Worm (Caenorhabditis elegans) whole organism, late embryonic: ENCODE data around the gene str-180.

ENCODE experiments used
- C08G9.2 ChIP-seq: sonication (generic microtip); optimal IDR thresholded peaks from 2 replicates; lab custom pipeline; 2016; ENCODE audit warnings: mild to moderate bottlenecking, missing genetic modification characterization, moderate library complexity, missing compliant biosample characterization
- C38D4.7 ChIP-seq: fragments of 200-800 bp; sonication (Bioruptor generic); optimal IDR thresholded peaks from 2 replicates; lab custom pipeline; 2018; ENCODE audit warnings: mild to moderate bottlenecking, missing genetic modification characterization, moderate library complexity, missing compliant biosample characterization
- F13H6.1 ChIP-seq: sonication (generic microtip); optimal IDR thresholded peaks from 2 replicates; lab custom pipeline; 2016; ENCODE audit warnings: missing genetic modification characterization, missing compliant biosample characterization
- K09A11.1 ChIP-seq: sonication (generic microtip); optimal IDR thresholded peaks from 2 replicates; lab custom pipeline; 2017; ENCODE audit warnings: antibody characterized with exemption, mild to moderate bottlenecking, missing genetic modification characterization, missing compliant biosample characterization; ENCODE audit not compliant: insufficient read depth
- ceh-14 ChIP-seq: sonication (generic microtip); optimal IDR thresholded peaks from 2 replicates; lab custom pipeline; 2016; ENCODE audit warnings: missing genotype, missing genetic modification characterization, missing compliant biosample characterization
- ceh-18 ChIP-seq: sonication (generic microtip); optimal IDR thresholded peaks from 2 replicates; lab custom pipeline; 2016; ENCODE audit warnings: missing genetic modification characterization, missing compliant biosample characterization
- ceh-22 ChIP-seq: sonication (generic microtip); optimal IDR thresholded peaks from 2 replicates; lab custom pipeline; 2017; ENCODE audit warnings: missing biosample characterization, missing genetic modification characterization
- ceh-31 ChIP-seq: sonication (generic microtip); optimal IDR thresholded peaks from 2 replicates; lab custom pipeline; 2016; ENCODE audit warnings: missing genetic modification characterization, missing compliant biosample characterization
- ceh-34 ChIP-seq: sonication (generic microtip); optimal IDR thresholded peaks from 2 replicates; lab custom pipeline; 2016; ENCODE audit warnings: mild to moderate bottlenecking, missing genetic modification characterization, missing compliant biosample characterization
- ceh-48 ChIP-seq: sonication (generic microtip); optimal IDR thresholded peaks from 2 replicates; lab custom pipeline; 2016; ENCODE audit warnings: missing genetic modification characterization, inconsistent platforms, missing compliant biosample characterization
- ceh-9 ChIP-seq: sonication (generic microtip); optimal IDR thresholded peaks from 2 replicates; lab custom pipeline; 2016; ENCODE audit warnings: mild to moderate bottlenecking, missing genetic modification characterization, inconsistent platforms, missing compliant biosample characterization
- dmd-4 ChIP-seq: sonication (generic microtip); optimal IDR thresholded peaks from 2 replicates; lab custom pipeline; 2016; ENCODE audit warnings: borderline replicate concordance, missing genetic modification characterization, missing compliant biosample characterization
- dve-1 ChIP-seq: sonication (generic microtip); optimal IDR thresholded peaks from 2 replicates; lab custom pipeline; 2017; ENCODE audit warnings: antibody characterized with exemption, mild to moderate bottlenecking, missing genetic modification characterization, missing compliant biosample characterization
- elt-2 ChIP-seq: sonication (generic microtip); optimal IDR thresholded peaks from 2 replicates; lab custom pipeline; 2016; ENCODE audit warnings: missing genetic modification reagents, missing genetic modification characterization, missing compliant biosample characterization
- eyg-1 ChIP-seq: sonication (generic microtip); optimal IDR thresholded peaks from 2 replicates; lab custom pipeline; 2016; ENCODE audit warnings: missing genotype, missing genetic modification characterization, missing compliant biosample characterization
- gmeb-2 ChIP-seq: sonication (generic microtip); optimal IDR thresholded peaks from 2 replicates; lab custom pipeline; 2016; ENCODE audit warnings: missing genetic modification characterization, inconsistent platforms, missing compliant biosample characterization
- hlh-13 ChIP-seq: fragments of 200-800 bp; sonication (Bioruptor generic); optimal IDR thresholded peaks from 2 replicates; lab custom pipeline; 2018; ENCODE audit warnings: mild to moderate bottlenecking, missing genetic modification characterization, missing compliant biosample characterization
- hlh-15 ChIP-seq: sonication (generic microtip); optimal IDR thresholded peaks from 2 replicates; lab custom pipeline; 2016; ENCODE audit warnings: missing genetic modification characterization, missing compliant biosample characterization
- hlh-30 ChIP-seq: sonication (generic microtip); optimal IDR thresholded peaks from 2 replicates; lab custom pipeline; 2017; ENCODE audit warnings: antibody characterized with exemption, missing genetic modification characterization, missing compliant biosample characterization; ENCODE audit not compliant: insufficient read depth
- hlh-6 ChIP-seq: sonication (generic microtip); optimal IDR thresholded peaks from 2 replicates; lab custom pipeline; 2016; ENCODE audit warnings: missing genotype, missing genetic modification characterization, missing compliant biosample characterization
- lin-11 ChIP-seq: fragments of 200-800 bp; sonication (Bioruptor generic); optimal IDR thresholded peaks from 2 replicates; lab custom pipeline; 2018; ENCODE audit warnings: mild to moderate bottlenecking, missing genetic modification characterization, missing compliant biosample characterization
- mec-3 ChIP-seq: sonication (generic microtip); optimal IDR thresholded peaks from 2 replicates; lab custom pipeline; 2016; ENCODE audit warnings: borderline replicate concordance, missing genetic modification characterization, missing compliant biosample characterization
- nhr-232 ChIP-seq: sonication (generic microtip); optimal IDR thresholded peaks from 2 replicates; lab custom pipeline; 2016; ENCODE audit warnings: missing genetic modification characterization, missing compliant biosample characterization
- pat-9 ChIP-seq: fragments of 200-800 bp; sonication (Bioruptor generic); optimal IDR thresholded peaks from 2 replicates; lab custom pipeline; 2018; ENCODE audit warnings: mild to moderate bottlenecking, missing genetic modification characterization, moderate library complexity, missing compliant biosample characterization
- pax-1 ChIP-seq: fragments of 150-350 bp; optimal IDR thresholded peaks from 2 replicates; lab custom pipeline; 2014; ENCODE audit warnings: missing biosample characterization, missing genetic modification characterization
- pha-2 ChIP-seq: sonication (generic microtip); optimal IDR thresholded peaks from 2 replicates; lab custom pipeline; 2017; ENCODE audit warnings: mild to moderate bottlenecking, missing genetic modification characterization, missing compliant biosample characterization
- pha-4 ChIP-seq: fragments of 150-350 bp; optimal IDR thresholded peaks from 2 replicates; lab custom pipeline; 2018; ENCODE audit warnings: missing biosample characterization, missing genetic modification reagents, missing genetic modification characterization
- pros-1 ChIP-seq: fragments of 150-350 bp; optimal IDR thresholded peaks from 2 replicates; lab custom pipeline; 2014; ENCODE audit warnings: missing biosample characterization, missing genetic modification reagents, missing genetic modification characterization
- ref-2 ChIP-seq: sonication (generic microtip); optimal IDR thresholded peaks from 2 replicates; lab custom pipeline; 2016; ENCODE audit warnings: missing genetic modification characterization, missing compliant biosample characterization
- syd-9 ChIP-seq: sonication (generic microtip); optimal IDR thresholded peaks from 2 replicates; lab custom pipeline; 2016; ENCODE audit warnings: mild to moderate bottlenecking, missing genetic modification characterization, moderate library complexity, missing compliant biosample characterization
- tbx-7 ChIP-seq: sonication (generic microtip); optimal IDR thresholded peaks from 2 replicates; lab custom pipeline; 2016; ENCODE audit warnings: missing genotype, missing genetic modification characterization, missing compliant biosample characterization
- unc-3 ChIP-seq, 2 experiments: fragments of 200-800 bp in 1 of 2; sonication (Bioruptor generic) in 1 of 2; sonication (generic microtip) in 1 of 2; conservative IDR thresholded peaks in 1 of 2; optimal IDR thresholded peaks in 1 of 2; 2 replicates each; pipeline versions ENCODE4 v1.3.6 to Lab custom; 2016 to 2022; ENCODE audit warnings: missing compliant biosample characterization in 2 of 2, missing genetic modification characterization in 2 of 2, missing genetic modification reagents in 1 of 2

str-180 gene

DNA sequence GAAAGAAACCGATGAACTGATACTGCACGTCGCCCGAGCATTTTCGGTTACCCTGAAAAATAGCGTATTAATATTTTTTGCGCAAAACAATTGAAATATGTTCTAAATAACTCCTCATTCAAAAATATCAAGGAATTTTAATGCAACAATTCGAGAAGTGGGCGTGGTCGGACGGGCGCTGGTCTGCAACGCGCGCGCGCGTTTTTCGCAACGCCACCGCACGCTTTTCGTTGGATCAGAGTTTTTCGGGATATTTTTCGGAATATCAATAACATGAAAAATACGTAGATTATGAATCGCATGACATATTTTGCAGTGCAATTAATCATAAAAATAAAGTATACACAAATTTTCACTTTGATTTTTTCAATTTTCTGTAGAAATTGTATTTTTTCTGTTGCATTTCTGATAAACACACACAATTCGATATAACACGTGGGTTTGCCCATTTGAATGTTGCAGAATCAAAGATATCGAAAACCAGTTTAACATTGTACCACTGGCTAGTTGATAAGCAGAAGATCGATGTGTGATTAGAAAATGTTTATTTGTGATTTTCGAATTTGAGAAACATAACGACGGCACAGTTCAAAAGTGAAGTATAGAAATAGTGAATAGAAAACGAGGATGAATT, 40.5 kb upstream of the str-180 start, which contains the start of gene dlst-1 (continued):
- peak; percentile 20 for TF ChIP-seq pha-2 (tag; lab: Kevin White, UChicago)
- peak; percentile 31 for TF ChIP-seq lin-11 (tag; lab: Kevin White, UChicago)
- peak; percentile 4 for TF ChIP-seq ceh-18
- peak; percentile 48 for TF ChIP-seq ceh-14 (tag; lab: Kevin White, UChicago)
- TF ChIP-seq C08G9.2 (tag; lab: Kevin White, UChicago): peak; percentile 36
- peak; percentile 23 for TF ChIP-seq C38D4.7 (GFP tag; lab: Kevin White, UChicago)
- TF ChIP-seq hlh-15: peak; percentile 27
- TF ChIP-seq, all 69 proteins: peak for 36

DNA sequence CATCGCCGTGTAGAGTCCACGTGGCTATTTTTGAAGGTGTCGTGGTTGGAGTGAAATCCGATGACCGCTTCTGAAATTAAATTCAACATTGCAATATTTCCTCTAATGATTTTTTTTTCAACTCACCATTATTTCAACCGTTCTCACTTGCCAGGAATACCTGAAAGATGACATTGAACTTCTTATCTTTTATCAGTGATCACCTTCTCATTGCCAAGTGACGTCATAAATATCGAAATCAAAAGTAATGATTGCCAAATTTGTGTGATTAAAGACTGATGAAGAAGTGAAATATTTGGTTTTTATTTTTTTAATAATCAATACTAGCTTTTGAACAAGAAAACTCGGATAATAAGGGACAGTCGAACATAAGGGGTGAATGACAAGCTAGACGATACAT, 38.1 kb upstream of the str-180 start, which contains the start of gene W02F12.4:
W02F12.4 (minus strand) TSS at position 164 of the 400 bp plus-strand sequence.
- TF ChIP-seq gmeb-2: no peak
- peak; percentile 82 for TF ChIP-seq elt-2 (tag; lab: Kevin White, UChicago)

DNA sequence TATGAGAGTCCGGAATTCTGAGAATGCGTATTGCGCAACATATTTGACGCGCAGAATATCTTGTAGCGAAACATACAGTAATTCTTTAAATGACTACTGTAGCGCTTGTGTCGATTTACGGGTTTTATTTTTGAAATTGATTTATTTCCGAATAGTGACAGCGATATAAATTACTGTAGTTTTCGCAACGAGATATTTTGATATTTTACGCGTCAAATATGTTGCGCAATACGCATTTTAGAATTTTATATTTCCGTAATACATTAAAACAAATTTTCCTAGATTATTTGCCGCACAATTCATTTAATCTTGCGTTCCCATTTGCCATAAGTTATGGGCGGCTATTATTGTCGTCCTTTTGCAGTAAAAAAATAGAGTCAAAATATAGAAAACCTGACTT, 36.7 kb upstream of the str-180 start:
- TF ChIP-seq pha-4: no peak
- TF ChIP-seq mec-3 (tag; lab: Kevin White, UChicago): no peak
- TF ChIP-seq hlh-13 (GFP tag; lab: Kevin White, UChicago): no peak
- no peak for TF ChIP-seq ceh-34 (tag; lab: Kevin White, UChicago)
- TF ChIP-seq, all 69 proteins: peak for 0

DNA sequence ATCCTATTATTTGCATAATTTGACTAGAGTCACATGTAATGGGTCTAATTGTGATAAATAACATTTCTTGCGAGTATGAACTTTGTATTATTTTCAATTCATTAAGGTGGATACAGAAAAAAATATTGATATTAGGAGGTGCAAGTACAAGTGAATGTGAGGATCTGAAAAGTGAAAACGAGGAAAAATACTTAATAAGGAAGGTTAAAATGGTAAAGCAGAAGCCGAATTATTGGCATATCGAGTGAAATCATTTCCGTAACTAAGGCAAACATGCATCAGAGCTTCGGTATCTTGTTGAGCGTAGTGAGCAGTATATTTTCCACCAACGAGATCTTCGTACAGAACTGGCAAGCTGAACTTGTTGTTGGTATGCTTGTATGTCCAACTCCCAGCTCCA, 35.8 kb upstream of the str-180 start:
- TF ChIP-seq ceh-9 (no peak), hlh-30 (tag; lab: Kevin White, UChicago) (no peak), C08G9.2 (tag; lab: Kevin White, UChicago) (no peak), K09A11.1 (tag; lab: Kevin White, UChicago) (no peak), pros-1 (tag; lab: Kevin White, UChicago) (no peak)

DNA sequence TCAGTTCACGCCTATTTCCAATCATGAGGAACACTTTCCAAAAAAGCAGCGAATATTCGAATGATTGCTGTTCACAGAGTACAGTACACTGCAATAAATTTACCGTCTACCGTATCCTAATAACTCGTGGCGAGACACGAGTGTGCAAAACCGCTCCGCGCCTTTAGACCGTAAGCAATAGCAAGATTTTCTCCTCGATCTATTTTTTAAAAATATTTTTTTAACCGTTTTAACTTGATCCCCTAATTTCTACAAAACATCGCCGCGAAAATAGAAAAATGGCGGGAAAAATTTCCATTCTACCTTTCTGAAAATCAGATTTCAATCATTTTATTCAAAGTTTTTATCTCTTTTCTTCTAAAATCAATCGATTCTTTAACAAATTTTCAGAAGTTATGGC, 34.1 kb upstream of the str-180 start, which contains the start of gene era-1:
era-1 (plus strand) TSS at position 366 of the 400 bp plus-strand sequence.
- TF ChIP-seq unc-3 (GFP tag; conservative IDR thresholded peaks at IDR 0.05; lab: Robert Waterston, UW) (no peak), unc-3 (tag; optimal IDR thresholded peaks at IDR 0.05; lab: Kevin White, UChicago) (no peak), dve-1 (no peak), ceh-48 (tag; lab: Kevin White, UChicago) (no peak)

DNA sequence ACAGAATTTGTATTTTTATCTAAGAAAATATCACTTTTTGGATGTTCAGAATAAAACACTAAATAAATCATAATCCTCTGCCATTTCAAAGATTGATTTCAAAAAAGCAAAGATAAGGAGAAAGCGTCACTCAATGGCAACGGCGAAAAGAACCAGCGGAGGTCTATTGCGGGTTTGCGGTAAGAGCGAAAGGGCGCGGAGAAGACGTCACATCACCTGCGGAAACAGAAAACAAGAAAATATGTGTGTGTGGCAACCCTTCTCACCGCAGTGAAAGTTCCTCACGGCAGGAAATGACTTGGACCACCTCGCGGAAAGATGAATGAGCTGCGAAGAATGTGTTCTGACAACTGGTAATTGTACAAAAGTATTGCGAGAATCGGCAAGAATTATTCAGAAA, 31.2 kb upstream of the str-180 start:
- TF ChIP-seq mec-3 (tag; lab: Kevin White, UChicago) (no peak), eyg-1 (tag; lab: Kevin White, UChicago) (no peak), hlh-6 (tag; lab: Kevin White, UChicago) (no peak), dve-1 (no peak), syd-9 (no peak), hlh-15 (no peak), ref-2 (no peak), ceh-31 (tag; lab: Kevin White, UChicago) (no peak), pax-1 (tag; lab: Kevin White, UChicago) (no peak), tbx-7 (tag; lab: Kevin White, UChicago) (no peak), hlh-30 (tag; lab: Kevin White, UChicago) (no peak), nhr-232 (no peak), pat-9 (tag; lab: Kevin White, UChicago) (no peak), ceh-22 (tag; lab: Kevin White, UChicago) (no peak), dmd-4 (tag; lab: Kevin White, UChicago) (no peak), F13H6.1 (no peak)
